Worm (Caenorhabditis elegans) whole organism, L1 larva: ENCODE data around the gene tpp-2.

Experiments used
- ama-1 ChIP-seq: fragments of 150-350 bp; optimal IDR thresholded peaks from 2 replicates; lab custom pipeline; 2014
- nhr-11 ChIP-seq: fragments of 150-350 bp; optimal IDR thresholded peaks from 2 replicates; lab custom pipeline; 2014; ENCODE audit warnings: missing biosample characterization, missing genetic modification characterization
- nhr-28 ChIP-seq: fragments of 150-350 bp; optimal IDR thresholded peaks from 2 replicates; lab custom pipeline; 2014; ENCODE audit warnings: missing biosample characterization, missing genetic modification characterization
- skn-1 ChIP-seq: fragments of 150-350 bp; optimal IDR thresholded peaks from 2 replicates; lab custom pipeline; 2014; ENCODE audit warnings: missing biosample characterization, missing genetic modification characterization

DNA sequence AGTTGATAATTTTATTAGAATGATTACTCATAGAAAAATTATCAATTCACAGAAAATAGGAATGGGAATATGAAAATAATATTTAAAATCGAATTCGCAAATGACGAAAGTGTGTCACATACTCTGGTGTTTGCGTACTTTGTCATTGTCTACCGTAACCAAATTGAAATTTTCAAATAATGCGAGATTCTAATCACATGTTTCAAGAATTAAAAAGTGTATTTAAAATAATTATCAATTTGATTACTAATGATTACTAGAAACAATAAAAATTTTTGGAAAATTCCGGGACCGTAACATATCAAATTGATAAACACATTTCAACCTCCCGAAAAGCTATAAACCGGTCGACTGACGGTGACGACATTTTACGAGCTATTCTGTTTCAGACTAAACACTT lies 6.0 kb downstream of the tpp-2 start, which contains the start of the genes fbf-2 and nspg-3:
- TF ChIP-seq nhr-28 (tag; lab: Kevin White, UChicago) (no peak), nhr-11 (no peak), ama-1 (lab: Kevin White, UChicago) (no peak), skn-1 (tag; lab: Kevin White, UChicago) (no peak)
